Worm (Caenorhabditis elegans) whole organism, early embryonic: ENCODE data around the gene F33A8.7.

ENCODE experiments used
- B0310.2 ChIP-seq: sonication (generic microtip); optimal IDR thresholded peaks from 2 replicates; lab custom pipeline; 2016; ENCODE audit warnings: mild to moderate bottlenecking, missing genetic modification characterization, missing compliant biosample characterization
- F13C5.2 ChIP-seq: sonication (generic microtip); optimal IDR thresholded peaks from 2 replicates; lab custom pipeline; 2017; ENCODE audit warnings: mild to moderate bottlenecking, missing genetic modification characterization, inconsistent platforms, missing compliant biosample characterization
- aly-1 ChIP-seq: sonication (generic microtip); optimal IDR thresholded peaks from 2 replicates; lab custom pipeline; 2016; ENCODE audit warnings: missing genetic modification characterization, missing compliant biosample characterization
- ama-1 ChIP-seq: fragments of 150-350 bp; optimal IDR thresholded peaks from 2 replicates; lab custom pipeline; 2014
- ceh-13 ChIP-seq: fragments of 200-800 bp; sonication (Bioruptor generic); optimal IDR thresholded peaks from 2 replicates; lab custom pipeline; 2018; ENCODE audit warnings: mild to moderate bottlenecking, missing genetic modification characterization, missing compliant biosample characterization
- ceh-36 ChIP-seq: sonication (generic microtip); optimal IDR thresholded peaks from 2 replicates; lab custom pipeline; 2016; ENCODE audit warnings: missing genetic modification characterization, inconsistent platforms, missing compliant biosample characterization
- ets-7 ChIP-seq: sonication (generic microtip); optimal IDR thresholded peaks from 2 replicates; lab custom pipeline; 2016; ENCODE audit warnings: missing genotype, missing genetic modification characterization, missing compliant biosample characterization
- flt-1 ChIP-seq: fragments of 200-800 bp; sonication (Bioruptor generic); IDR thresholded peaks from 2 replicates; pipeline ENCODE4 v1.3.6; 2022; ENCODE audit warnings: missing genetic modification characterization, missing compliant biosample characterization
- hmbx-1 ChIP-seq: sonication (generic microtip); optimal IDR thresholded peaks from 2 replicates; lab custom pipeline; 2016; ENCODE audit warnings: mild to moderate bottlenecking, missing genetic modification characterization, missing compliant biosample characterization
- hmg-4 ChIP-seq: fragments of 200-800 bp; sonication (Bioruptor generic); optimal IDR thresholded peaks from 2 replicates; lab custom pipeline; 2018; ENCODE audit warnings: mild to moderate bottlenecking, missing genetic modification characterization, missing compliant biosample characterization
- hnd-1 ChIP-seq: sonication (generic microtip); optimal IDR thresholded peaks from 2 replicates; lab custom pipeline; 2016; ENCODE audit warnings: missing genetic modification characterization, missing compliant biosample characterization
- pes-1 ChIP-seq: fragments of 200-800 bp; sonication (Bioruptor generic); IDR thresholded peaks from 2 replicates; pipeline ENCODE4 v1.3.6; 2022; ENCODE audit warnings: missing genetic modification reagents, missing genetic modification characterization, missing compliant biosample characterization
- scrt-1 ChIP-seq: fragments of 200-800 bp; sonication (Bioruptor generic); IDR thresholded peaks from 2 replicates; pipeline ENCODE4 v1.3.6; 2022; ENCODE audit warnings: missing genetic modification characterization, missing compliant biosample characterization
- sea-1 ChIP-seq: fragments of 200-800 bp; sonication (Bioruptor generic); conservative IDR thresholded peaks from 2 replicates; pipeline ENCODE4 v1.3.6; 2022; ENCODE audit warnings: missing genetic modification characterization, missing compliant biosample characterization
- tbx-11 ChIP-seq: fragments of 200-800 bp; sonication (Bioruptor generic); IDR thresholded peaks from 2 replicates; pipeline ENCODE4 v1.3.6; 2022; ENCODE audit warnings: missing genetic modification characterization, missing compliant biosample characterization
- tbx-37 ChIP-seq: fragments of 200-800 bp; sonication (Bioruptor generic); conservative IDR thresholded peaks from 2 replicates; pipeline ENCODE4 v1.3.6; 2022; ENCODE audit warnings: missing genetic modification reagents, missing genetic modification characterization, missing compliant biosample characterization
- tra-4 ChIP-seq: sonication (generic microtip); optimal IDR thresholded peaks from 2 replicates; lab custom pipeline; 2017; ENCODE audit warnings: missing genetic modification characterization, missing compliant biosample characterization

The F33A8.7 gene

ce11 chrII:10986461-10987090 lies 38.9 kb downstream of the F33A8.7 start:
- TF ChIP-seq tbx-11 (GFP tag; lab: Robert Waterston, UW) (no peak), B0310.2 (tag; lab: Kevin White, UChicago) (no peak)

- TF ChIP-seq sea-1 (GFP tag; lab: Robert Waterston, UW): no peak
- TF ChIP-seq ama-1: no peak
- TF ChIP-seq ceh-13 (GFP tag; lab: Kevin White, UChicago): no peak
- TF ChIP-seq tbx-37 (GFP tag; lab: Robert Waterston, UW): no peak
- no peak for TF ChIP-seq tbx-11 (GFP tag; lab: Robert Waterston, UW)
- no peak for TF ChIP-seq hnd-1 (tag; lab: Kevin White, UChicago)
- no peak for TF ChIP-seq flt-1 (GFP tag; lab: Robert Waterston, UW)
- no peak for TF ChIP-seq B0310.2 (tag; lab: Kevin White, UChicago)
- no peak for TF ChIP-seq hmg-4 (GFP tag; lab: Kevin White, UChicago)
- no peak for TF ChIP-seq pes-1
- no peak for TF ChIP-seq scrt-1 (GFP tag; lab: Robert Waterston, UW)
- no peak for TF ChIP-seq tra-4 (tag; lab: Kevin White, UChicago)
- TF ChIP-seq ceh-36 (tag; lab: Kevin White, UChicago): no peak
- no peak for TF ChIP-seq F13C5.2 (tag; lab: Kevin White, UChicago)
- no peak for TF ChIP-seq hmbx-1
- TF ChIP-seq aly-1: no peak
- TF ChIP-seq ets-7 (tag; lab: Kevin White, UChicago): no peak
Measured at ce11 chrII:10982017-10982416, 43.4 kb downstream of the F33A8.7 start.

DNA sequence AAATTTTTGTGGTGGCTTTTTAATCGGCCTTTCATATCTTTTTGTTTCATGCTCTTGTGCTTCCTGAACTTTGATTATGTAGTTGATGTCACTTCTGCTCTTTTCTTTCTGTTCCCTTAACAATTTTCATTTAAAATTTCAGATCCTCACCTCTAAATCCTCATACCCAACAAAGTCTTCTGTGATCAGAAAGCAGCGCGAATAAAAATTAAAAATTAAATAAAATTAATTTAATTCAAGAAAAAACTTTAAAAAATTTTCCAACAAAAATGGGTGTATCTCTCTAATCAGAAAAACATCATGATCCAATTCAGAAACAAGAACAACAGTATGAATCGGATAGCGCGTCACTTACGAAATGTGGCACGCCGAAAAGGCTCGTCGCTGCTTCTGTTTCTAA lies 50.2 kb downstream of the F33A8.7 start, which contains the start of gene ptp-3:
Gene ptp-3 (plus strand): TSS at position 301 of the 400 bp plus-strand sequence.
- TF ChIP-seq tbx-37 (GFP tag; lab: Robert Waterston, UW): no peak
